Worm (Caenorhabditis elegans) whole organism, mixed stage, embryonic: ENCODE data around the gene nsph-3.1.
A peak's percentile ranks its signal among the peaks of the same experiment; 100 is the strongest.

Experiments used
- M03D4.4 ChIP-seq: sonication (generic microtip); optimal IDR thresholded peaks from 2 replicates; lab custom pipeline; 2017; ENCODE audit warnings: mild to moderate bottlenecking, missing genetic modification characterization, missing compliant biosample characterization
- bed-3 ChIP-seq: fragments of 200-800 bp; sonication (Bioruptor generic); optimal IDR thresholded peaks from 3 replicates; lab custom pipeline; 2018; ENCODE audit warnings: mild to moderate bottlenecking, missing genetic modification characterization, moderate library complexity, missing compliant biosample characterization
- blmp-1 ChIP-seq: fragments of 150-350 bp; optimal IDR thresholded peaks from 2 replicates; lab custom pipeline; 2014; ENCODE audit warnings: missing biosample characterization, missing genetic modification characterization
- ceh-39 ChIP-seq: fragments of 150-350 bp; optimal IDR thresholded peaks from 2 replicates; lab custom pipeline; 2014; ENCODE audit warnings: missing biosample characterization, missing genetic modification characterization
- ceh-43 ChIP-seq: fragments of 200-800 bp; sonication (Bioruptor generic); optimal IDR thresholded peaks from 2 replicates; lab custom pipeline; 2018; ENCODE audit warnings: mild to moderate bottlenecking, missing genetic modification characterization, moderate library complexity, missing compliant biosample characterization
- ceh-83 ChIP-seq: fragments of 200-800 bp; sonication (Bioruptor generic); optimal IDR thresholded peaks from 2 replicates; lab custom pipeline; 2018; ENCODE audit warnings: mild to moderate bottlenecking, missing genetic modification characterization, missing compliant biosample characterization
- ces-1 ChIP-seq: fragments of 150-350 bp; optimal IDR thresholded peaks from 2 replicates; lab custom pipeline; 2014; ENCODE audit warnings: missing biosample characterization, missing genetic modification reagents, missing genetic modification characterization
- cnd-1 ChIP-seq: fragments of 200-800 bp; sonication (Bioruptor generic); optimal IDR thresholded peaks from 2 replicates; lab custom pipeline; 2018; ENCODE audit warnings: mild to moderate bottlenecking, missing genetic modification characterization, missing compliant biosample characterization
- drap-1 ChIP-seq: fragments of 200-800 bp; sonication (Bioruptor generic); optimal IDR thresholded peaks from 3 replicates; lab custom pipeline; 2018; ENCODE audit warnings: mild to moderate bottlenecking, missing genetic modification characterization, missing compliant biosample characterization
- elt-1 ChIP-seq: sonication (generic microtip); optimal IDR thresholded peaks from 2 replicates; lab custom pipeline; 2017; ENCODE audit warnings: missing genetic modification characterization, mild to moderate bottlenecking, missing compliant biosample characterization, antibody characterized with exemption, moderate library complexity, borderline replicate concordance; ENCODE audit not compliant: insufficient read depth
- elt-3 ChIP-seq: fragments of 150-350 bp; optimal IDR thresholded peaks from 2 replicates; lab custom pipeline; 2014; ENCODE audit warnings: missing biosample characterization, missing genetic modification characterization
- flh-1 ChIP-seq: fragments of 200-800 bp; sonication (Bioruptor generic); optimal IDR thresholded peaks from 2 replicates; lab custom pipeline; 2018; ENCODE audit warnings: mild to moderate bottlenecking, missing genetic modification characterization, moderate library complexity, missing compliant biosample characterization
- ham-2 ChIP-seq: fragments of 200-800 bp; sonication (Bioruptor generic); optimal IDR thresholded peaks from 2 replicates; lab custom pipeline; 2018; ENCODE audit warnings: mild to moderate bottlenecking, missing genetic modification characterization, missing compliant biosample characterization
- hlh-1 ChIP-seq: fragments of 150-350 bp; optimal IDR thresholded peaks from 2 replicates; lab custom pipeline; 2014; ENCODE audit warnings: missing biosample characterization, missing genetic modification reagents, missing genetic modification characterization
- lin-13 ChIP-seq: fragments of 150-350 bp; optimal IDR thresholded peaks from 2 replicates; lab custom pipeline; 2014; ENCODE audit warnings: missing biosample characterization, missing genetic modification characterization
- lin-32 ChIP-seq: fragments of 200-800 bp; sonication (Bioruptor generic); optimal IDR thresholded peaks from 2 replicates; lab custom pipeline; 2018; ENCODE audit warnings: mild to moderate bottlenecking, missing genetic modification characterization, missing compliant biosample characterization
- lsy-2 ChIP-seq: fragments of 150-350 bp; optimal IDR thresholded peaks from 2 replicates; lab custom pipeline; 2014; ENCODE audit warnings: missing biosample characterization, missing genetic modification characterization
- mab-5 ChIP-seq: fragments of 150-350 bp; optimal IDR thresholded peaks from 2 replicates; lab custom pipeline; 2014; ENCODE audit warnings: missing biosample characterization, missing genetic modification characterization
- mep-1 ChIP-seq: fragments of 150-350 bp; optimal IDR thresholded peaks from 2 replicates; lab custom pipeline; 2017; ENCODE audit warnings: missing biosample characterization, missing genetic modification reagents, missing genetic modification characterization, inconsistent platforms
- mls-2 ChIP-seq: sonication (generic microtip); optimal IDR thresholded peaks from 2 replicates; lab custom pipeline; 2016; ENCODE audit warnings: mild to moderate bottlenecking, missing genetic modification characterization, moderate library complexity, missing compliant biosample characterization
- nhr-12 ChIP-seq: fragments of 150-350 bp; optimal IDR thresholded peaks from 2 replicates; lab custom pipeline; 2014; ENCODE audit warnings: missing biosample characterization, missing genetic modification characterization
- nhr-2 ChIP-seq: fragments of 150-350 bp; optimal IDR thresholded peaks from 2 replicates; lab custom pipeline; 2014; ENCODE audit warnings: missing biosample characterization, missing genetic modification characterization
- nhr-237 ChIP-seq: fragments of 150-350 bp; optimal IDR thresholded peaks from 2 replicates; lab custom pipeline; 2014; ENCODE audit warnings: missing biosample characterization, missing genetic modification characterization
- nhr-28 ChIP-seq: fragments of 150-350 bp; optimal IDR thresholded peaks from 2 replicates; lab custom pipeline; 2014; ENCODE audit warnings: missing biosample characterization, missing genetic modification characterization
- nhr-76 ChIP-seq: sonication (generic microtip); optimal IDR thresholded peaks from 2 replicates; lab custom pipeline; 2017; ENCODE audit warnings: missing biosample characterization, missing genetic modification characterization
- pha-4 ChIP-seq: fragments of 150-350 bp; optimal IDR thresholded peaks from 2 replicates; lab custom pipeline; 2018; ENCODE audit warnings: missing biosample characterization, missing genetic modification reagents, missing genetic modification characterization
- sem-2 ChIP-seq: fragments of 200-800 bp; sonication (Bioruptor generic); optimal IDR thresholded peaks from 2 replicates; lab custom pipeline; 2018; ENCODE audit warnings: mild to moderate bottlenecking, missing genetic modification characterization, missing compliant biosample characterization
- snpc-4 ChIP-seq: fragments of 150-350 bp; optimal IDR thresholded peaks from 2 replicates; lab custom pipeline; 2014; ENCODE audit warnings: missing biosample characterization, missing genetic modification characterization
- sptf-1 ChIP-seq: sonication (generic microtip); optimal IDR thresholded peaks from 2 replicates; lab custom pipeline; 2017; ENCODE audit warnings: mild to moderate bottlenecking, missing genetic modification characterization, moderate library complexity, missing compliant biosample characterization
- tbx-8 ChIP-seq: fragments of 200-800 bp; sonication (Bioruptor generic); optimal IDR thresholded peaks from 2 replicates; lab custom pipeline; 2018; ENCODE audit warnings: mild to moderate bottlenecking, missing genetic modification characterization, moderate library complexity, missing compliant biosample characterization
- unc-120 ChIP-seq: sonication (generic microtip); optimal IDR thresholded peaks from 2 replicates; lab custom pipeline; 2017; ENCODE audit warnings: missing genetic modification characterization, missing compliant biosample characterization; ENCODE audit not compliant: poor library complexity, severe bottlenecking
- unc-39 ChIP-seq: fragments of 150-350 bp; optimal IDR thresholded peaks from 2 replicates; lab custom pipeline; 2014; ENCODE audit warnings: missing biosample characterization, missing genetic modification characterization
- unc-62 ChIP-seq: fragments of 150-350 bp; optimal IDR thresholded peaks from 2 replicates; lab custom pipeline; 2014; ENCODE audit warnings: missing biosample characterization, missing genetic modification reagents, missing genetic modification characterization
- zip-8 ChIP-seq: fragments of 150-350 bp; optimal IDR thresholded peaks from 2 replicates; lab custom pipeline; 2014; ENCODE audit warnings: missing biosample characterization, missing genetic modification characterization
- ztf-11 ChIP-seq: fragments of 150-350 bp; optimal IDR thresholded peaks from 2 replicates; lab custom pipeline; 2014; ENCODE audit warnings: missing biosample characterization, missing genetic modification characterization

Gene nsph-3.1

DNA sequence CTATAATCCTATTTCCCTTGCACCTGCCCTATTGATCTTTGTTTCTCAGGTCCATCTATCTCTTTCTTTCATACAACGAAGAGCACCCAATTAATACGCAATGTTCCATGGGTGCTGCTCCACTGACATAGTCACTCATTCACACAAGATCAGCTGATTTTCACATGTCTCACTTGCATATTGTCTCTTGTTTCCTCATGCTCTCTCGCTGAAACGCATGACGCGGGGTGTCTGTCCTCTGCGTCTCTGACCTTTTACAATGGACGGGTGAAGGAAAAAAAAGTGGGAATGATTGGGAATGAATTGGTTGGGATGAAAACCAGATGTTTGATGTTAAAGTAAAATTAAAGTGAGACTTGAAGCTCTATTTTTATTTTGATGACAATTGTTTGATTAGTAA lies 14.3 kb upstream of the nsph-3.1 start:
- TF ChIP-seq ceh-83 (no peak), pha-4 (no peak), elt-3 (tag; lab: Kevin White, UChicago) (no peak), nhr-28 (no peak), blmp-1 (no peak), ceh-39 (tag; lab: Kevin White, UChicago) (no peak), sptf-1 (tag; lab: Kevin White, UChicago) (peak; percentile 6), bed-3 (GFP tag; lab: Kevin White, UChicago) (no peak), mab-5 (no peak), sem-2 (no peak), lsy-2 (tag; lab: Kevin White, UChicago) (peak; percentile 40), zip-8 (tag; lab: Kevin White, UChicago) (no peak), elt-1 (tag; lab: Kevin White, UChicago) (no peak), cnd-1 (peak; percentile 27), ces-1 (peak; percentile 47), nhr-237 (tag; lab: Kevin White, UChicago) (no peak), ham-2 (GFP tag; lab: Kevin White, UChicago) (no peak), nhr-76 (tag; lab: Kevin White, UChicago) (no peak), unc-120 (tag; lab: Kevin White, UChicago) (peak; percentile 73), tbx-8 (GFP tag; lab: Kevin White, UChicago) (no peak), unc-39 (tag; lab: Kevin White, UChicago) (no peak), snpc-4 (tag; lab: Kevin White, UChicago) (no peak), unc-62 (GFP tag; lab: Kevin White, UChicago) (peak; percentile 95), M03D4.4 (no peak), mep-1 (no peak), drap-1 (GFP tag; lab: Kevin White, UChicago) (no peak), nhr-2 (tag; lab: Kevin White, UChicago) (peak; percentile 40), flh-1 (no peak), lin-32 (GFP tag; lab: Kevin White, UChicago) (no peak), mls-2 (peak; percentile 12), lin-13 (tag; lab: Kevin White, UChicago) (no peak), ztf-11 (tag; lab: Kevin White, UChicago) (no peak), ceh-43 (no peak), hlh-1 (peak; percentile 75), nhr-12 (tag; lab: Kevin White, UChicago) (no peak)

DNA sequence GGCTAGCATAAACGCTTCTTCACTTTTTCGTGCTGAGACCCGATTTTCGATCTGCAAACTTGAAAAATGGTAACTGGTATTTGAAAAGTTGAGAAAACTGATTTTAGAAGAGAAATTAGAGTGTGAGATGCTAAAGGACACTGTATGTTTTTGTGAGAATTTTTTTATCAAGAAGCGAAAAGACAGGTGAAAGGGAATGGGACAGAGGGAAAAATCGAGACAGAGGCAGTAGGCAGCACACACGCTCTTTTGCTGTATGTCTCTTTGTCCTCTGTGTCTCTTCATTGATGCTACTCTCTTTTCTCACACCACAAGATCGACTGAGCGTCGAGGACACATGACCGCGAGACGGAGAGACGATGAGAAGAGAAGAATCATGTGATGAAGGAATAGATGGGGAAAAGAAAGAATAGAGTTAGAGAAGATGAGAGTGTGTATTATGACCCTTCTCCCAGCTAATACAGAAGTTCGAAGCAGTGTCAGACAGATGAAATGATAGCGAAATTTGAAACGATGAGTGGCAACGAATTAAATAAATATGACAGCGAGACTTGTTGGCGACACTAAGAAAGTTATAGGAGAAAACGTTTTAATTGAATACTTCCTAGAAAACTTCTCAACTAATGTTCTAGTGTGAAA lies 13.6 kb upstream of the nsph-3.1 start, which contains the start of gene lgg-2:
lgg-2 (minus strand) TSS at position 51 of the 639 bp plus-strand sequence.
- no peak for TF ChIP-seq sem-2
- TF ChIP-seq lin-32 (GFP tag; lab: Kevin White, UChicago), result peak; percentile 27
- TF ChIP-seq unc-39 (tag; lab: Kevin White, UChicago), result no peak
- no peak for TF ChIP-seq elt-3 (tag; lab: Kevin White, UChicago)
- TF ChIP-seq nhr-2 (tag; lab: Kevin White, UChicago), result no peak
- TF ChIP-seq M03D4.4, result no peak
- peak; percentile 49 for TF ChIP-seq ztf-11 (tag; lab: Kevin White, UChicago)
- peak; percentile 76 for TF ChIP-seq ham-2 (GFP tag; lab: Kevin White, UChicago)
- no peak for TF ChIP-seq ceh-43
- TF ChIP-seq tbx-8 (GFP tag; lab: Kevin White, UChicago), result no peak
- no peak for TF ChIP-seq nhr-76 (tag; lab: Kevin White, UChicago)
- TF ChIP-seq mab-5, result no peak
- TF ChIP-seq unc-62 (GFP tag; lab: Kevin White, UChicago), result peak; percentile 86
- no peak for TF ChIP-seq zip-8 (tag; lab: Kevin White, UChicago)
- peak; percentile 50 for TF ChIP-seq cnd-1
- TF ChIP-seq nhr-237 (tag; lab: Kevin White, UChicago), result peak; percentile 55
- TF ChIP-seq blmp-1, result peak; percentile 45
- peak; percentile 70 for TF ChIP-seq ces-1
- TF ChIP-seq snpc-4 (tag; lab: Kevin White, UChicago), result no peak
- TF ChIP-seq bed-3 (GFP tag; lab: Kevin White, UChicago), result no peak
- peak; percentile 74 for TF ChIP-seq unc-120 (tag; lab: Kevin White, UChicago)
- peak; percentile 68 for TF ChIP-seq mep-1
- TF ChIP-seq ceh-83, result no peak
- peak; percentile 21 for TF ChIP-seq elt-1 (tag; lab: Kevin White, UChicago)
- peak; percentile 35 for TF ChIP-seq mls-2
- TF ChIP-seq nhr-12 (tag; lab: Kevin White, UChicago), result peak; percentile 53
- peak; percentile 45 for TF ChIP-seq pha-4
- TF ChIP-seq sptf-1 (tag; lab: Kevin White, UChicago), result no peak
- peak; percentile 85 for TF ChIP-seq hlh-1
- TF ChIP-seq lsy-2 (tag; lab: Kevin White, UChicago), result peak; percentile 46
- TF ChIP-seq lin-13 (tag; lab: Kevin White, UChicago), result no peak
- peak; percentile 20 for TF ChIP-seq drap-1 (GFP tag; lab: Kevin White, UChicago)
- TF ChIP-seq nhr-28, result no peak
- TF ChIP-seq ceh-39 (tag; lab: Kevin White, UChicago), result peak; percentile 82
- no peak for TF ChIP-seq flh-1
